Fruit fly (Drosophila melanogaster): ENCODE data around the gene CG14417.

DNA sequence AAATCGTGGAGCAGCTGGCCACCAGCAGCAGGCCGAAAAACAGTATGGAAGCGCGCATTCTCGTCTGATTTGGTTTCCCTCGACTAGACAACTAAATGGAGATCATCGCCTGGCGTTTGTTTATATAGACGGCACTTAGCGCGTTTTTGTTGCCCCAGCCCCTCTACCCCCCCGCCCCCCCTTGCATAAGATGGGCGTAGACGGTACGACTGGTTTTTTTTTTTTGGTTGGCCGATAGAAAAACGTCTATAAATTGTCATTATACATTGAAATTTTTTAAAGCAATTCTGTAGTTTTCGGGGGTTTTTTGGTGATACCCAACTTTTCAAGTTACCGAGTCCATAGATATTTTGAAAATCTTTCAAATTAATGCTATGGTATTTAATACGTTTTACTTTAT lies 9.5 kb upstream of the CG14417 start, which contains the start of gene CG14419:
- TF ChIP-seq pad (GFP tag; optimal IDR thresholded peaks at IDR 0.05) = no peak
- no peak for TF ChIP-seq CG1620 (GFP tag; optimal IDR thresholded peaks at IDR 0.05)
- TF ChIP-seq bab1 (GFP tag; optimal IDR thresholded peaks at IDR 0.05) = no peak
- TF ChIP-seq CG7045 (GFP tag; optimal IDR thresholded peaks at IDR 0.05) = no peak
- no peak for TF ChIP-seq Crg-1 (GFP tag; optimal IDR thresholded peaks at IDR 0.05)
- TF ChIP-seq CG33017 (tag; optimal IDR thresholded peaks at IDR 0.05) = no peak
- no peak for TF ChIP-seq CG11617 (GFP tag; optimal IDR thresholded peaks at IDR 0.05)
- TF ChIP-seq Clk (GFP tag; optimal IDR thresholded peaks at IDR 0.05) = no peak
- no peak for TF ChIP-seq ovo (GFP tag; optimal IDR thresholded peaks at IDR 0.05)
- no peak for TF ChIP-seq CG14711 (tag; optimal IDR thresholded peaks at IDR 0.05)
- TF ChIP-seq Mnt (GFP tag; optimal IDR thresholded peaks at IDR 0.05) = no peak
- no peak for TF ChIP-seq cic (GFP tag; optimal IDR thresholded peaks at IDR 0.05)

All from whole organism, adult.